Fruit fly (Drosophila melanogaster) whole organism, embryonic: ENCODE data around the gene Spn38F.

Experiments
- Atf-2 ChIP-seq: fragments of 200-800 bp; sonication (Bioruptor generic); optimal IDR thresholded peaks from 2 replicates; lab custom pipeline; 2016; ENCODE audit warnings: missing biosample characterization, missing genetic modification characterization
- Atf3 ChIP-seq: fragments of 200-800 bp; sonication (Bioruptor generic); optimal IDR thresholded peaks from 3 replicates; lab custom pipeline; 2016; ENCODE audit warnings: missing biosample characterization, missing genetic modification characterization
- CG11504 ChIP-seq: fragments of 200-800 bp; sonication (Bioruptor generic); optimal IDR thresholded peaks from 3 replicates; lab custom pipeline; 2019; ENCODE audit warnings: missing biosample characterization, mild to moderate bottlenecking, missing genetic modification characterization, moderate library complexity
- CG11723 ChIP-seq: fragments of 200-800 bp; sonication (Bioruptor generic); optimal IDR thresholded peaks from 2 replicates; lab custom pipeline; 2017; ENCODE audit warnings: missing biosample characterization, mild to moderate bottlenecking, missing genetic modification characterization
- CG12155 ChIP-seq: fragments of 200-800 bp; sonication (Bioruptor generic); optimal IDR thresholded peaks from 3 replicates; lab custom pipeline; 2016; ENCODE audit warnings: missing biosample characterization, missing genetic modification characterization
- CG13123 ChIP-seq: fragments of 200-800 bp; sonication (Bioruptor generic); optimal IDR thresholded peaks from 2 replicates; lab custom pipeline; 2016; ENCODE audit warnings: missing biosample characterization, missing genetic modification characterization
- CG13775 ChIP-seq: fragments of 200-800 bp; sonication (Bioruptor generic); optimal IDR thresholded peaks from 3 replicates; lab custom pipeline; 2017; ENCODE audit warnings: missing biosample characterization, mild to moderate bottlenecking, missing genetic modification characterization
- CG14667 ChIP-seq: fragments of 200-800 bp; sonication (Bioruptor generic); IDR thresholded peaks from 2 replicates; pipeline ENCODE4 v1.3.6; 2022; ENCODE audit warnings: missing biosample characterization, missing genetic modification characterization
- CG15073 ChIP-seq: fragments of 200-800 bp; sonication (Bioruptor generic); optimal IDR thresholded peaks from 2 replicates; lab custom pipeline; 2016; ENCODE audit warnings: missing biosample characterization, missing genetic modification characterization
- CG17186 ChIP-seq: fragments of 200-800 bp; sonication (Bioruptor generic); optimal IDR thresholded peaks from 3 replicates; lab custom pipeline; 2017; ENCODE audit warnings: missing biosample characterization, missing genetic modification reagents, missing genetic modification characterization
- CG18619 ChIP-seq: fragments of 200-800 bp; sonication (Bioruptor generic); optimal IDR thresholded peaks from 3 replicates; lab custom pipeline; 2017; ENCODE audit warnings: missing biosample characterization, mild to moderate bottlenecking, missing genetic modification characterization
- CG31388 ChIP-seq: fragments of 200-800 bp; sonication (Bioruptor generic); optimal IDR thresholded peaks from 2 replicates; lab custom pipeline; 2016; ENCODE audit warnings: missing biosample characterization, missing genetic modification characterization
- CG3163 ChIP-seq: fragments of 200-800 bp; sonication (Bioruptor generic); optimal IDR thresholded peaks from 3 replicates; lab custom pipeline; 2016; ENCODE audit warnings: missing biosample characterization, missing genetic modification characterization
- CG3281 ChIP-seq: fragments of 200-800 bp; sonication (Bioruptor generic); optimal IDR thresholded peaks from 3 replicates; lab custom pipeline; 2017; ENCODE audit warnings: missing biosample characterization, mild to moderate bottlenecking, missing genetic modification characterization
- CG3995 ChIP-seq: fragments of 200-800 bp; sonication (Bioruptor generic); optimal IDR thresholded peaks from 3 replicates; lab custom pipeline; 2016; ENCODE audit warnings: missing biosample characterization, missing genetic modification characterization
- CG6813 ChIP-seq: fragments of 200-800 bp; sonication (Bioruptor generic); optimal IDR thresholded peaks from 2 replicates; lab custom pipeline; 2017; ENCODE audit warnings: missing biosample characterization, missing genetic modification characterization, mild to moderate bottlenecking, moderate library complexity, missing genetic modification reagents
- CG8765 ChIP-seq: fragments of 200-800 bp; sonication (Bioruptor generic); IDR thresholded peaks from 2 replicates; pipeline ENCODE4 v1.3.6; 2022; ENCODE audit warnings: missing biosample characterization, missing genetic modification characterization
- CG9215 ChIP-seq: fragments of 200-800 bp; sonication (Bioruptor generic); IDR thresholded peaks from 2 replicates; pipeline ENCODE4 v1.3.6; 2022; ENCODE audit warnings: missing biosample characterization, missing genetic modification characterization
- CG9727 ChIP-seq: fragments of 200-800 bp; sonication (Bioruptor generic); optimal IDR thresholded peaks from 3 replicates; lab custom pipeline; 2017; ENCODE audit warnings: missing biosample characterization, mild to moderate bottlenecking, missing genetic modification characterization
- CG9817 ChIP-seq: fragments of 200-800 bp; sonication (Bioruptor generic); optimal IDR thresholded peaks from 2 replicates; lab custom pipeline; 2018; ENCODE audit warnings: missing biosample characterization, mild to moderate bottlenecking, missing genetic modification characterization, moderate library complexity
- E2f2 ChIP-seq: fragments of 200-800 bp; sonication (Bioruptor generic); IDR thresholded peaks from 2 replicates; pipeline ENCODE4 v1.3.6; 2022; ENCODE audit warnings: missing biosample characterization, missing genetic modification characterization
- Fer2 ChIP-seq: fragments of 200-800 bp; sonication (Bioruptor generic); optimal IDR thresholded peaks from 2 replicates; lab custom pipeline; 2018; ENCODE audit warnings: missing biosample characterization, mild to moderate bottlenecking, missing genetic modification characterization, moderate library complexity
- HHEX ChIP-seq: fragments of 200-800 bp; sonication (Bioruptor generic); optimal IDR thresholded peaks from 3 replicates; lab custom pipeline; 2017; ENCODE audit warnings: missing biosample characterization, mild to moderate bottlenecking, missing genetic modification characterization, missing genetic modification reagents
- HLHmδ ChIP-seq: fragments of 200-800 bp; sonication (Bioruptor generic); optimal IDR thresholded peaks from 2 replicates; lab custom pipeline; 2018; ENCODE audit warnings: missing biosample characterization, mild to moderate bottlenecking, missing genetic modification characterization, moderate library complexity
- Jarid2 ChIP-seq: fragments of 200-800 bp; sonication (Bioruptor generic); optimal IDR thresholded peaks from 3 replicates; lab custom pipeline; 2017; ENCODE audit warnings: mild to moderate bottlenecking, missing biosample characterization, missing genetic modification reagents, missing genetic modification characterization
- Mes4 ChIP-seq: fragments of 200-800 bp; sonication (Bioruptor generic); optimal IDR thresholded peaks from 2 replicates; lab custom pipeline; 2016; ENCODE audit warnings: missing biosample characterization, missing genetic modification characterization
- Ptx1 ChIP-seq: fragments of 200-800 bp; sonication (Bioruptor generic); IDR thresholded peaks from 2 replicates; pipeline ENCODE4 v1.3.6; 2022; ENCODE audit warnings: missing biosample characterization, missing genetic modification characterization
- Side ChIP-seq: fragments of 200-800 bp; sonication (Bioruptor generic); optimal IDR thresholded peaks from 2 replicates; lab custom pipeline; 2016; ENCODE audit warnings: missing biosample characterization, missing genetic modification characterization
- Tbp ChIP-seq: fragments of >200 bp; optimal IDR thresholded peaks from 2 replicates; lab custom pipeline; 2018; ENCODE audit warnings: missing biosample characterization, missing genetic modification characterization
- abd-A ChIP-seq: fragments of 200-800 bp; sonication (Bioruptor generic); optimal IDR thresholded peaks from 3 replicates; lab custom pipeline; 2019; ENCODE audit warnings: missing biosample characterization, mild to moderate bottlenecking, missing genetic modification characterization, moderate library complexity
- amos ChIP-seq: fragments of 200-800 bp; sonication (Bioruptor generic); IDR thresholded peaks from 2 replicates; pipeline ENCODE4 v1.3.6; 2022; ENCODE audit warnings: missing biosample characterization, missing genetic modification characterization; ENCODE audit not compliant: partially characterized antibody
- caup ChIP-seq: fragments of 200-800 bp; sonication (Bioruptor generic); optimal IDR thresholded peaks from 3 replicates; lab custom pipeline; 2017; ENCODE audit warnings: missing biosample characterization, mild to moderate bottlenecking, missing genetic modification characterization, moderate library complexity; ENCODE audit not compliant: severe bottlenecking
- ci ChIP-seq: fragments of 200-800 bp; sonication (Bioruptor generic); IDR thresholded peaks from 3 replicates; pipeline ENCODE4 v1.3.6; 2022; ENCODE audit warnings: missing biosample characterization, missing genetic modification characterization
- emc ChIP-seq: fragments of 200-800 bp; sonication (Bioruptor generic); optimal IDR thresholded peaks from 2 replicates; lab custom pipeline; 2016; ENCODE audit warnings: missing biosample characterization, missing genetic modification characterization
- ems ChIP-seq: fragments of 200-800 bp; sonication (Bioruptor generic); optimal IDR thresholded peaks from 3 replicates; lab custom pipeline; 2016; ENCODE audit warnings: missing biosample characterization, missing genetic modification characterization
- eve ChIP-seq, 2 experiments: fragments of >200 bp; optimal IDR thresholded peaks; 2 replicates each; lab custom pipeline; 2017; ENCODE audit warnings: missing biosample characterization in 2 of 2, missing genetic modification characterization in 2 of 2
- ewg ChIP-seq: fragments of 200-800 bp; sonication (Bioruptor generic); optimal IDR thresholded peaks from 3 replicates; lab custom pipeline; 2017; ENCODE audit warnings: mild to moderate bottlenecking, missing biosample characterization, missing genetic modification reagents, missing genetic modification characterization
- gt ChIP-seq: fragments of 200-800 bp; sonication (Bioruptor generic); IDR thresholded peaks from 2 replicates; pipeline ENCODE4 v1.3.6; 2022; ENCODE audit warnings: missing biosample characterization, missing genetic modification characterization
- inv ChIP-seq: fragments of 200-800 bp; sonication (Bioruptor generic); IDR thresholded peaks from 2 replicates; pipeline ENCODE4 v1.3.6; 2022; ENCODE audit warnings: missing biosample characterization, missing genetic modification characterization; ENCODE audit not compliant: partially characterized antibody
- jing ChIP-seq: fragments of 200-800 bp; sonication (Bioruptor generic); optimal IDR thresholded peaks from 2 replicates; lab custom pipeline; 2018; ENCODE audit warnings: missing biosample characterization, mild to moderate bottlenecking, missing genetic modification characterization
- kah ChIP-seq: fragments of 200-800 bp; sonication (Bioruptor generic); optimal IDR thresholded peaks from 2 replicates; lab custom pipeline; 2018; ENCODE audit warnings: missing biosample characterization, mild to moderate bottlenecking, missing genetic modification characterization
- knrl ChIP-seq: fragments of 200-800 bp; sonication (Bioruptor generic); IDR thresholded peaks from 3 replicates; pipeline ENCODE4 v1.3.6; 2022; ENCODE audit warnings: missing biosample characterization, missing genetic modification characterization; ENCODE audit not compliant: partially characterized antibody
- mld ChIP-seq: fragments of 200-800 bp; sonication (Bioruptor generic); IDR thresholded peaks from 3 replicates; pipeline ENCODE4 v1.3.6; 2022; ENCODE audit warnings: missing biosample characterization, missing genetic modification characterization; ENCODE audit not compliant: partially characterized antibody
- nerfin-2 ChIP-seq: fragments of 200-800 bp; sonication (Bioruptor generic); IDR thresholded peaks from 2 replicates; pipeline ENCODE4 v1.3.6; 2022; ENCODE audit warnings: missing biosample characterization, missing genetic modification characterization; ENCODE audit not compliant: partially characterized antibody
- sc ChIP-seq, 3 experiments: fragments of >200 bp in 2 of 3; fragments of 200-800 bp in 1 of 3; sonication (Bioruptor generic) in 1 of 3; optimal IDR thresholded peaks; 2 replicates in 2 of 3; 3 replicates in 1 of 3; lab custom pipeline; 2017; ENCODE audit warnings: mild to moderate bottlenecking in 1 of 3, missing biosample characterization in 1 of 3, missing genetic modification characterization in 1 of 3, missing genetic modification reagents in 1 of 3
- stwl ChIP-seq: fragments of 200-800 bp; sonication (Bioruptor generic); optimal IDR thresholded peaks from 3 replicates; lab custom pipeline; 2018; ENCODE audit warnings: missing biosample characterization, mild to moderate bottlenecking, missing genetic modification characterization, moderate library complexity
- sug ChIP-seq: fragments of 200-800 bp; optimal IDR thresholded peaks from 2 replicates; lab custom pipeline; 2019; ENCODE audit warnings: missing biosample characterization, mild to moderate bottlenecking, missing genetic modification characterization, moderate library complexity
- usp ChIP-seq: fragments of >200 bp; optimal IDR thresholded peaks from 2 replicates; lab custom pipeline; 2017; ENCODE audit warnings: missing biosample characterization, missing genetic modification characterization
- z ChIP-seq: fragments of 200-800 bp; sonication (Bioruptor generic); IDR thresholded peaks from 3 replicates; pipeline ENCODE4 v1.3.6; 2022; ENCODE audit warnings: missing biosample characterization, missing genetic modification characterization

The Spn38F gene

DNA sequence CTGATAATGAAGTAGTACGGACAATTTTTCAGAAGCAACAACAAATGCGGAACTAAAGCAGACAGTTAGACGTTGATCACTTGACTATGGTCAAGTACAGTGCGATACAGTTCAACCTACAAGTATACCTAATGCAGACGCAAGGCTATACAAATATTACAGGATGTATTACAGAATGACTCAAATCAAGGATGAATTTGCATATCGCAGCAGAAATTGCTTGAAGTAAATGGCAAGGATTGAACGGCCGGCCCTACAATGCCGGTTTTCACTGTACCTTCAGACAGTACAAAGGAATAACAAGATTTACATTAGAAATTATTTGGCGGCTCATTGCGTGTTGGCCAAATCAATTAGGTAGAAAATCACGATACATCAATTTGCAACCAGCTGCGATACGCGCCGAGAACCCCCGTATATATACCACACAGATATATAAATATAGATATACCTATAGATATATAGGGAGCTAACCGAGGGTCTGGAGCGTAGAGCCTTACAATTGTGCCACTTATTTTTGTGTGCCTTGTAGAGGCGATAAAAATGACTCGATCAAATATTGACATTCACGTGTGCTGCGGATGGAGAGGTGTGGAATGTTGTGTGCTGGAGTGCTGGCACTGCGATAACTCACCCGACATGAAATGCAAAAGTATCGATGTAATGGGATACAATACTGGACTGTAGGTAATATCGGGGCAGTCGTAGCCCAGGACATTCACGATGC lies 43.7 kb upstream of the Spn38F start (continued):
- TF ChIP-seq CG13775 (GFP tag; lab: Kevin White, UChicago) = peak; percentile 0
- no peak for TF ChIP-seq z (GFP tag; lab: Robert Waterston, UW)
- TF ChIP-seq CG15073 = no peak
- TF ChIP-seq Ptx1 (GFP tag; lab: Robert Waterston, UW) = peak; percentile 58
- no peak for TF ChIP-seq usp (GFP tag; lab: Kevin White, UChicago)
- no peak for TF ChIP-seq CG11723 (GFP tag; lab: Kevin White, UChicago)
- peak; percentile 36; the same call in 1 of the 2 replicates for TF ChIP-seq CG8765 (GFP tag; lab: Robert Waterston, UW)
- no peak for TF ChIP-seq CG17186 (GFP tag; lab: Kevin White, UChicago)
- TF ChIP-seq ci = peak; percentile 60; the same call in 1 of the 3 replicates
- no peak for TF ChIP-seq sc (optimal IDR thresholded peaks at IDR 0.05; lab: Kevin White, UChicago)
- TF ChIP-seq sc (GFP tag; optimal IDR thresholded peaks at IDR 0.05; lab: Kevin White, UChicago) = no peak
- TF ChIP-seq CG3281 (GFP tag; lab: Kevin White, UChicago) = peak; percentile 65
- no peak for TF ChIP-seq kah (GFP tag; lab: Kevin White, UChicago)
- peak; percentile 37 for TF ChIP-seq ems (GFP tag; lab: Kevin White, UChicago)
- no peak for TF ChIP-seq knrl
- TF ChIP-seq caup (GFP tag; lab: Kevin White, UChicago) = peak; percentile 46
- no peak for TF ChIP-seq stwl (tag; lab: Kevin White, UChicago)
- no peak for TF ChIP-seq nerfin-2 (GFP tag; lab: Robert Waterston, UW)
- TF ChIP-seq Fer2 = no peak
- no peak for TF ChIP-seq inv (GFP tag; lab: Robert Waterston, UW)
- TF ChIP-seq CG13123 (GFP tag; lab: Kevin White, UChicago) = no peak
- TF ChIP-seq Mes4 (GFP tag; lab: Kevin White, UChicago) = no peak
- TF ChIP-seq emc (GFP tag; lab: Kevin White, UChicago) = no peak
- no peak for TF ChIP-seq CG11504 (tag; lab: Kevin White, UChicago)
- peak; percentile 10 for TF ChIP-seq CG3163 (GFP tag; lab: Kevin White, UChicago)
- no peak for TF ChIP-seq Side
- TF ChIP-seq ewg = no peak
- TF ChIP-seq CG12155 (GFP tag; lab: Kevin White, UChicago) = peak; percentile 48
- TF ChIP-seq E2f2 = 0 out of 2 replicates have a peak, but pooled peaks have one; percentile 29
- no peak for TF ChIP-seq Jarid2 (GFP tag; lab: Kevin White, UChicago)
- no peak for TF ChIP-seq Tbp (GFP tag; lab: Kevin White, UChicago)
- TF ChIP-seq amos (GFP tag; lab: Robert Waterston, UW) = no peak
- TF ChIP-seq abd-A (tag; lab: Kevin White, UChicago) = no peak
- peak; percentile 23 for TF ChIP-seq CG6813 (GFP tag; lab: Kevin White, UChicago)
- no peak for TF ChIP-seq CG14667 (GFP tag; lab: Robert Waterston, UW)
- no peak for TF ChIP-seq CG31388 (GFP tag; lab: Kevin White, UChicago)
- TF ChIP-seq HHEX (GFP tag; lab: Kevin White, UChicago) = peak; percentile 63
- no peak for TF ChIP-seq gt (GFP tag; lab: Robert Waterston, UW)
- no peak for TF ChIP-seq sug (tag; lab: Kevin White, UChicago)
- no peak for TF ChIP-seq CG9215 (GFP tag; lab: Robert Waterston, UW)
- TF ChIP-seq Atf3 = no peak
- peak; percentile 45 for TF ChIP-seq CG9727
- TF ChIP-seq Atf-2 (GFP tag; lab: Kevin White, UChicago) = peak; percentile 14
- TF ChIP-seq jing (GFP tag; lab: Kevin White, UChicago) = no peak
- TF ChIP-seq CG18619 = peak; percentile 40
- TF ChIP-seq eve (GFP tag; optimal IDR thresholded peaks at IDR 0.05; lab: Kevin White, UChicago) = peak in 1 of 2 experiments; percentile 53
- TF ChIP-seq HLHmδ (GFP tag; lab: Kevin White, UChicago) = peak; percentile 54
- no peak for TF ChIP-seq mld (GFP tag; lab: Robert Waterston, UW)
- peak; percentile 51 for TF ChIP-seq CG9817 (tag; lab: Kevin White, UChicago)
- TF ChIP-seq CG3995 (GFP tag; lab: Kevin White, UChicago) = no peak
